Worm (Caenorhabditis elegans) whole organism, midembryonic: ENCODE results near the gene pro-3.
"Not testable (repeated sequence)": the region's sequence is repeated elsewhere in the genome, so short reads cannot be mapped to it uniquely, and the experiment has no call there.

ENCODE experiments used
- T22C8.4 ChIP-seq: fragments of 200-800 bp; sonication (Bioruptor generic); IDR thresholded peaks from 2 replicates; pipeline ENCODE4 v1.3.6; 2022; ENCODE audit warnings: missing genetic modification characterization, missing compliant biosample characterization
- cog-1 ChIP-seq: sonication (generic microtip); optimal IDR thresholded peaks from 2 replicates; lab custom pipeline; 2016; ENCODE audit warnings: missing genetic modification characterization, missing compliant biosample characterization
- flt-1 ChIP-seq: fragments of 200-800 bp; sonication (Bioruptor generic); IDR thresholded peaks from 2 replicates; pipeline ENCODE4 v1.3.6; 2022; ENCODE audit warnings: missing genetic modification characterization, missing compliant biosample characterization
- klf-2 ChIP-seq: fragments of 200-800 bp; sonication (Bioruptor generic); conservative IDR thresholded peaks from 2 replicates; pipeline ENCODE4 v1.3.6; 2022; ENCODE audit warnings: missing genetic modification reagents, missing genetic modification characterization, missing compliant biosample characterization
- med-1 ChIP-seq: sonication (generic microtip); optimal IDR thresholded peaks from 2 replicates; lab custom pipeline; 2017; ENCODE audit warnings: missing genetic modification characterization, mild to moderate bottlenecking, missing compliant biosample characterization, antibody characterized with exemption, missing genetic modification reagents; ENCODE audit not compliant: insufficient read depth
- ref-1 ChIP-seq: fragments of 200-800 bp; sonication (Bioruptor generic); conservative IDR thresholded peaks from 2 replicates; pipeline ENCODE4 v1.3.6; 2022; ENCODE audit warnings: missing genetic modification reagents, missing genetic modification characterization, missing compliant biosample characterization
- tab-1 ChIP-seq: fragments of 200-800 bp; sonication (Bioruptor generic); IDR thresholded peaks from 2 replicates; pipeline ENCODE4 v1.3.6; 2022; ENCODE audit warnings: missing genetic modification characterization, missing compliant biosample characterization
- ztf-23 ChIP-seq: fragments of 200-800 bp; sonication (Bioruptor generic); IDR thresholded peaks from 2 replicates; pipeline ENCODE4 v1.3.6; 2022; ENCODE audit warnings: missing genetic modification reagents, missing genetic modification characterization, missing compliant biosample characterization
- ztf-29 ChIP-seq: fragments of 200-800 bp; sonication (Bioruptor generic); IDR thresholded peaks from 2 replicates; pipeline ENCODE4 v1.3.6; 2022; ENCODE audit warnings: missing genetic modification reagents, missing genetic modification characterization, missing compliant biosample characterization

- not testable (repeated sequence) for TF ChIP-seq med-1 (GFP tag; lab: Kevin White, UChicago); tab-1 (GFP tag; lab: Robert Waterston, UW); klf-2; ztf-29 (GFP tag; lab: Robert Waterston, UW); ref-1; flt-1 (GFP tag; lab: Robert Waterston, UW); ztf-23 (GFP tag; lab: Robert Waterston, UW); cog-1 (tag; lab: Kevin White, UChicago)
- peak; percentile 92 for TF ChIP-seq T22C8.4
These were observed 42.0 kb downstream of the pro-3 start for ce11 chrV:19076141-19076656.
